Worm (Caenorhabditis elegans): Measurements from ENCODE around the gene ptr-13.

- no peak for TF ChIP-seq ztf-11 (tag; optimal IDR thresholded peaks at IDR 0.05)
- no peak for TF ChIP-seq ceh-16 (tag; optimal IDR thresholded peaks at IDR 0.05)
- no peak for TF ChIP-seq aly-2 (tag; optimal IDR thresholded peaks at IDR 0.05)
- no peak for TF ChIP-seq unc-62 (GFP tag; optimal IDR thresholded peaks at IDR 0.05)
- TF ChIP-seq nfya-1 (tag; optimal IDR thresholded peaks at IDR 0.05; ENCODE audit: insufficient read depth): peak; percentile 93
- no peak for TF ChIP-seq ceh-82 (tag; optimal IDR thresholded peaks at IDR 0.05)
- TF ChIP-seq pqm-1 (tag; optimal IDR thresholded peaks at IDR 0.05): peak; percentile 28
- TF ChIP-seq elt-3 (tag; optimal IDR thresholded peaks at IDR 0.05): no peak
- no peak for TF ChIP-seq skn-1 (tag; optimal IDR thresholded peaks at IDR 0.05)
- TF ChIP-seq fos-1 (tag; optimal IDR thresholded peaks at IDR 0.05): no peak
Measured at ce11 chrII:11126312-11127000, 35.8 kb downstream of the ptr-13 start, which contains the start of the genes rps-9 and lsm-1.

All from whole organism, L3 larva.